Worm (Caenorhabditis elegans) whole organism, early embryonic: ENCODE data around the gene F42C5.9.

Experiments used
- B0310.2 ChIP-seq: sonication (generic microtip); optimal IDR thresholded peaks from 2 replicates; lab custom pipeline; 2016; ENCODE audit warnings: mild to moderate bottlenecking, missing genetic modification characterization, missing compliant biosample characterization
- F13C5.2 ChIP-seq: sonication (generic microtip); optimal IDR thresholded peaks from 2 replicates; lab custom pipeline; 2017; ENCODE audit warnings: mild to moderate bottlenecking, missing genetic modification characterization, inconsistent platforms, missing compliant biosample characterization
- aly-1 ChIP-seq: sonication (generic microtip); optimal IDR thresholded peaks from 2 replicates; lab custom pipeline; 2016; ENCODE audit warnings: missing genetic modification characterization, missing compliant biosample characterization
- ama-1 ChIP-seq: fragments of 150-350 bp; optimal IDR thresholded peaks from 2 replicates; lab custom pipeline; 2014
- ceh-13 ChIP-seq: fragments of 200-800 bp; sonication (Bioruptor generic); optimal IDR thresholded peaks from 2 replicates; lab custom pipeline; 2018; ENCODE audit warnings: mild to moderate bottlenecking, missing genetic modification characterization, missing compliant biosample characterization
- ceh-36 ChIP-seq: sonication (generic microtip); optimal IDR thresholded peaks from 2 replicates; lab custom pipeline; 2016; ENCODE audit warnings: missing genetic modification characterization, inconsistent platforms, missing compliant biosample characterization
- ets-7 ChIP-seq: sonication (generic microtip); optimal IDR thresholded peaks from 2 replicates; lab custom pipeline; 2016; ENCODE audit warnings: missing genotype, missing genetic modification characterization, missing compliant biosample characterization
- flt-1 ChIP-seq: fragments of 200-800 bp; sonication (Bioruptor generic); IDR thresholded peaks from 2 replicates; pipeline ENCODE4 v1.3.6; 2022; ENCODE audit warnings: missing genetic modification characterization, missing compliant biosample characterization
- hmbx-1 ChIP-seq: sonication (generic microtip); optimal IDR thresholded peaks from 2 replicates; lab custom pipeline; 2016; ENCODE audit warnings: mild to moderate bottlenecking, missing genetic modification characterization, missing compliant biosample characterization
- hmg-4 ChIP-seq: fragments of 200-800 bp; sonication (Bioruptor generic); optimal IDR thresholded peaks from 2 replicates; lab custom pipeline; 2018; ENCODE audit warnings: mild to moderate bottlenecking, missing genetic modification characterization, missing compliant biosample characterization
- hnd-1 ChIP-seq: sonication (generic microtip); optimal IDR thresholded peaks from 2 replicates; lab custom pipeline; 2016; ENCODE audit warnings: missing genetic modification characterization, missing compliant biosample characterization
- pes-1 ChIP-seq: fragments of 200-800 bp; sonication (Bioruptor generic); IDR thresholded peaks from 2 replicates; pipeline ENCODE4 v1.3.6; 2022; ENCODE audit warnings: missing genetic modification reagents, missing genetic modification characterization, missing compliant biosample characterization
- scrt-1 ChIP-seq: fragments of 200-800 bp; sonication (Bioruptor generic); IDR thresholded peaks from 2 replicates; pipeline ENCODE4 v1.3.6; 2022; ENCODE audit warnings: missing genetic modification characterization, missing compliant biosample characterization
- sea-1 ChIP-seq: fragments of 200-800 bp; sonication (Bioruptor generic); conservative IDR thresholded peaks from 2 replicates; pipeline ENCODE4 v1.3.6; 2022; ENCODE audit warnings: missing genetic modification characterization, missing compliant biosample characterization
- tbx-11 ChIP-seq: fragments of 200-800 bp; sonication (Bioruptor generic); IDR thresholded peaks from 2 replicates; pipeline ENCODE4 v1.3.6; 2022; ENCODE audit warnings: missing genetic modification characterization, missing compliant biosample characterization
- tbx-37 ChIP-seq: fragments of 200-800 bp; sonication (Bioruptor generic); conservative IDR thresholded peaks from 2 replicates; pipeline ENCODE4 v1.3.6; 2022; ENCODE audit warnings: missing genetic modification reagents, missing genetic modification characterization, missing compliant biosample characterization
- tra-4 ChIP-seq: sonication (generic microtip); optimal IDR thresholded peaks from 2 replicates; lab custom pipeline; 2017; ENCODE audit warnings: missing genetic modification characterization, missing compliant biosample characterization

The F42C5.9 gene

DNA sequence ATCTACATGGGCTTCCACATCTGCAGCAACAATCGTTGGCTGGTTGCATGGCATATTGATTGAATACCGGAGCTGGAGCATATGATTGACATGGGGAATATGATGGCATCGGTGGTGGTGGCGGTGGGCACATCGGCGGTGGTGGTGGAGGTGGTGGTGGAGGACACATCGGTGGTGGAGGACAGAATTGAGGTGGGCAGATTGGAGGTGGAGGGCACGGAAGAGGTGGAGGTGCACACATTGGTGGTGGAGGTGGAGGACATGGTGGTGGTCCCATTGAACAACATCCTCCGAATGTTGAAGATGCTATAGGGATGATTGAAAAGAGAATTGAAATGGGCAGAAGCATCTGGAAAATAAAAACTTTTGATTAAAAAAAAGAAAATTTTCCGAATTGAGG, 6.5 kb downstream of the F42C5.9 start, which contains the start of gene grl-4:
Gene grl-4, minus strand, starts transcription at position 351 of the 400 bp plus-strand sequence.
- TF ChIP-seq aly-1 (tag; lab: Kevin White, UChicago) (no peak), B0310.2 (tag; lab: Kevin White, UChicago) (no peak), flt-1 (GFP tag; lab: Robert Waterston, UW) (no peak), tbx-37 (GFP tag; lab: Robert Waterston, UW) (no peak), ceh-36 (tag; lab: Kevin White, UChicago) (no peak), ets-7 (tag; lab: Kevin White, UChicago) (no peak), hnd-1 (tag; lab: Kevin White, UChicago) (no peak), ceh-13 (GFP tag; lab: Kevin White, UChicago) (no peak)

DNA sequence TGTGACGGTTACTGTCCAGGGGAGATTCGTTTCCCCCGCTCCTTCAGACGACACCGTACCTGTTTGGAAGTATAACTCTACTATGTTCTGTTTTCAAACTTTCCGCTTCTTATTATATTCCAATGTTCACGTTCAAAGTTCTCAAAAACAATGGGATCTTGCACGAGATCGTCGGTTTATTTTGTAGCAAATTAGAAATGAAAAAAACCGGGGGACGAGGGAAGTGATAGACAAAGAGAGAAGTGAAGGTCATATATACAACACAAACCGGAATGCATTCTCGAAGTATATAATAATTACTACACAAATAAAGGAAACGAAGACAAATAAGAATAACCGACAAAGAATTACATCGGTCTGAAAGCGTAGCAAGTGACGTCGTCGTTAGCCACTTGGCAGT, 7.2 kb downstream of the F42C5.9 start:
- TF ChIP-seq hmg-4 (GFP tag; lab: Kevin White, UChicago) (no peak), F13C5.2 (tag; lab: Kevin White, UChicago) (no peak), ets-7 (tag; lab: Kevin White, UChicago) (no peak), tbx-37 (GFP tag; lab: Robert Waterston, UW) (no peak), pes-1 (GFP tag; lab: Robert Waterston, UW) (no peak), ceh-36 (tag; lab: Kevin White, UChicago) (no peak), ama-1 (lab: Kevin White, UChicago) (no peak), tra-4 (no peak), hmbx-1 (tag; lab: Kevin White, UChicago) (no peak)

DNA sequence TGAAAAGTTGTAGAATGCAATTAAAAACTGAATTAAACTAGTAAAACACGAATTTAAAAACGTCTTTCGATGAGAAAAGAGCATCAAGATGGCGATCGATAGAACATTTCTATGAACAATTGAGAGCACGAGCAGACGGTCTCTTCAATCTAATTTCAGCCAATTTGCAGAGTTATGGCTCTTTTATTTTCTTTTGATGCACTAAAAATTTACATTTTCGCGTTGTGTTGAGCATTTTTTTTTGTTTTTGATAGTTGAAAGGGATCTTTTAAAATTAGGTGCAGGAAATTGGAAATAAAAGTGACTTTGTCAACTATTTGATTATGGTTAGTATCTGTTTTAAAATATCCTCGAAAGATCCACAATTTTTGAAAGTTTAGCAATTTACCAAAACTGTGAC, 7.9 kb downstream of the F42C5.9 start, which contains the start of gene F42C5.6:
Gene F42C5.6, minus strand, starts transcription at position 101 of the 400 bp plus-strand sequence.
- TF ChIP-seq B0310.2 (tag; lab: Kevin White, UChicago), result no peak
- no peak for TF ChIP-seq ama-1 (lab: Kevin White, UChicago)
- TF ChIP-seq hnd-1 (tag; lab: Kevin White, UChicago), result no peak
- no peak for TF ChIP-seq tra-4
- no peak for TF ChIP-seq flt-1 (GFP tag; lab: Robert Waterston, UW)
- TF ChIP-seq F13C5.2 (tag; lab: Kevin White, UChicago), result no peak
- TF ChIP-seq pes-1 (GFP tag; lab: Robert Waterston, UW), result no peak
- TF ChIP-seq hmg-4 (GFP tag; lab: Kevin White, UChicago), result no peak
- no peak for TF ChIP-seq tbx-11 (GFP tag; lab: Robert Waterston, UW)
- no peak for TF ChIP-seq tbx-37 (GFP tag; lab: Robert Waterston, UW)
- TF ChIP-seq ceh-13 (GFP tag; lab: Kevin White, UChicago), result no peak

- TF ChIP-seq B0310.2 (tag; lab: Kevin White, UChicago) (no peak), hnd-1 (tag; lab: Kevin White, UChicago) (no peak), hmbx-1 (tag; lab: Kevin White, UChicago) (no peak), F13C5.2 (tag; lab: Kevin White, UChicago) (no peak)
These were observed 11.6 kb downstream of the F42C5.9 start, which contains the start of gene npr-27 for ce11 chrIV:7305325-7305724. Gene npr-27 (plus strand): TSS chrIV:7305625.

- TF ChIP-seq scrt-1 (GFP tag; lab: Robert Waterston, UW) (no peak), hmbx-1 (tag; lab: Kevin White, UChicago) (no peak), sea-1 (GFP tag; lab: Robert Waterston, UW) (no peak), hnd-1 (tag; lab: Kevin White, UChicago) (no peak), tra-4 (no peak), ama-1 (lab: Kevin White, UChicago) (no peak), tbx-11 (GFP tag; lab: Robert Waterston, UW) (no peak), B0310.2 (tag; lab: Kevin White, UChicago) (no peak), flt-1 (GFP tag; lab: Robert Waterston, UW) (no peak), ceh-36 (tag; lab: Kevin White, UChicago) (no peak)
These were observed 15.4 kb downstream of the F42C5.9 start for ce11 chrIV:7301481-7301880.

- TF ChIP-seq hnd-1 (tag; lab: Kevin White, UChicago) (no peak), ceh-36 (tag; lab: Kevin White, UChicago) (no peak), scrt-1 (GFP tag; lab: Robert Waterston, UW) (no peak), tbx-11 (GFP tag; lab: Robert Waterston, UW) (no peak), tra-4 (no peak), tbx-37 (GFP tag; lab: Robert Waterston, UW) (no peak), pes-1 (GFP tag; lab: Robert Waterston, UW) (no peak), sea-1 (GFP tag; lab: Robert Waterston, UW) (no peak), ets-7 (tag; lab: Kevin White, UChicago) (no peak), flt-1 (GFP tag; lab: Robert Waterston, UW) (no peak), ama-1 (lab: Kevin White, UChicago) (no peak)
These were observed 22.8 kb downstream of the F42C5.9 start, which contains the start of gene F42C5.5 for ce11 chrIV:7294121-7294520. Gene F42C5.5 (minus strand): TSS chrIV:7294221.

DNA sequence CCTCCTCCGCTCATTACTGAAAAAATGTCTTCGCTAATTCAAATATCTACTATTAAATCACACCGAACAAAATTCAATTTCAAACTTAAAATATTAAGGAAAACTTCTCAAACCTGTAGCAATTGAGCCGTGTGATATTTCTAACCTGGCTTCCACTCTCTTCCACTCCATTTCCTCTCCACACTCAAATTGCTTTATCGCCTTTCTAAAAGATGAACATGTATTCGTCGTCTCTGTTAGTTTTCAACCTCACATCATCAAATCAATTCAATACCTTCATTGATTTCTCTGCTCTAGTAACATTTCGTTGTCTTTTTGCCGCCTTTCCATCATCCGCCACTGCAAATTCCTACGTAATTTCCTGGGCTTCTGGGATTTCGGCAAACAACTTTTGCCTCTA, 24.9 kb downstream of the F42C5.9 start, which contains the start of gene F42C5.4:
Gene F42C5.4, minus strand, starts transcription at position 171 of the 400 bp plus-strand sequence.
- TF ChIP-seq hnd-1 (tag; lab: Kevin White, UChicago) (no peak), pes-1 (GFP tag; lab: Robert Waterston, UW) (no peak), aly-1 (tag; lab: Kevin White, UChicago) (no peak), flt-1 (GFP tag; lab: Robert Waterston, UW) (no peak), tra-4 (no peak), tbx-11 (GFP tag; lab: Robert Waterston, UW) (no peak), F13C5.2 (tag; lab: Kevin White, UChicago) (no peak), B0310.2 (tag; lab: Kevin White, UChicago) (no peak), sea-1 (GFP tag; lab: Robert Waterston, UW) (no peak), ceh-36 (tag; lab: Kevin White, UChicago) (no peak)
